Worm (Caenorhabditis elegans) whole organism, early embryonic: ENCODE results near the gene dmsr-11.

Experiments used
- ceh-36 ChIP-seq: sonication (generic microtip); optimal IDR thresholded peaks from 2 replicates; lab custom pipeline; 2016; ENCODE audit warnings: missing genetic modification characterization, inconsistent platforms, missing compliant biosample characterization
- ets-7 ChIP-seq: sonication (generic microtip); optimal IDR thresholded peaks from 2 replicates; lab custom pipeline; 2016; ENCODE audit warnings: missing genotype, missing genetic modification characterization, missing compliant biosample characterization
- flt-1 ChIP-seq: fragments of 200-800 bp; sonication (Bioruptor generic); IDR thresholded peaks from 2 replicates; pipeline ENCODE4 v1.3.6; 2022; ENCODE audit warnings: missing genetic modification characterization, missing compliant biosample characterization
- hnd-1 ChIP-seq: sonication (generic microtip); optimal IDR thresholded peaks from 2 replicates; lab custom pipeline; 2016; ENCODE audit warnings: missing genetic modification characterization, missing compliant biosample characterization
- scrt-1 ChIP-seq: fragments of 200-800 bp; sonication (Bioruptor generic); IDR thresholded peaks from 2 replicates; pipeline ENCODE4 v1.3.6; 2022; ENCODE audit warnings: missing genetic modification characterization, missing compliant biosample characterization
- tbx-11 ChIP-seq: fragments of 200-800 bp; sonication (Bioruptor generic); IDR thresholded peaks from 2 replicates; pipeline ENCODE4 v1.3.6; 2022; ENCODE audit warnings: missing genetic modification characterization, missing compliant biosample characterization

DNA sequence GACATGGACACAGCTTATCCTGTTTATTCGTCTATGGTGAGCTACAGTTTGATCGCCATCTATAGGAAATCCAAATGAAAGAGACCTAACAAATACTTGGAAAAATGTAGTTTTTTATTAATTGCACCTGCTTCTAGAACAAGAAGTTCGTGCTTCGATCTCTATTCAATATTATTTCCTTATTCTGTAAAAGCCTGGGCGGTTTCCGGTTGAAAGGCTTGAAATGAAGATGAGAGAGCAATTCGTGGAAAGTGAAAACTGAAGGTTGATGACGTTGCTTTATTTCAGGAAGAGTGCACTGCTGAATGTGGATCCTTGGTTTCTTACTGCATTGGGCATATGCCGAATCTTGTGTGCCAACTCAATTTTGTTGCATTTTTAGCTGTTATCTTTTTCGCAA lies 23.2 kb downstream of the dmsr-11 start:
- TF ChIP-seq ets-7 (no peak), tbx-11 (GFP tag; lab: Robert Waterston, UW) (no peak), hnd-1 (tag; lab: Kevin White, UChicago) (no peak), ceh-36 (tag; lab: Kevin White, UChicago) (no peak), flt-1 (GFP tag; lab: Robert Waterston, UW) (no peak), scrt-1 (GFP tag; lab: Robert Waterston, UW) (no peak)
